Worm (Caenorhabditis elegans): Measurements from ENCODE around the gene rbm-17.

DNA sequence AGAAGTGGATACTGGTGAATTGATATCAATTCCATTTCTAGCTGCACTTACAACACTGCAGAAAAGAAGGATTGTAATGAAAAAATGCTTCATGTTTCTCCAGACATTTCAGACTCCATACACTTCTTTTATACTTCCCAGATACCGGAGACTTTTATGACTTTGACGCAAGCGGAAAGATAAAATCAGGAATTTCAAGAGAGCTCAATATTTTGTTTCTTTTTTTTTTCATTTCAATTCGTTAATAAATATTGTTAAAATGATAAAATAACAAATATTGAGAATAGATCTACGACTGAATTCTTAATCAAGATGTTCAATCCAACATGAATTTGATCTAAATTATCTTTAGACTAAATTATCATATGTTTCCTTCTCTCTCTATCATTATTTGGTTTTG, 12.6 kb upstream of the rbm-17 start, which contains the start of gene lys-5:
- TF ChIP-seq pag-3 (tag; optimal IDR thresholded peaks at IDR 0.05; ENCODE audit: borderline replicate concordance, insufficient read depth): no peak
- no peak for TF ChIP-seq mdl-1 (tag; optimal IDR thresholded peaks at IDR 0.05)
- TF ChIP-seq irx-1 (tag; optimal IDR thresholded peaks at IDR 0.05): no peak
- TF ChIP-seq pax-3 (tag; optimal IDR thresholded peaks at IDR 0.05): no peak
- no peak for TF ChIP-seq nhr-20 (tag; optimal IDR thresholded peaks at IDR 0.05)
- TF ChIP-seq fos-1 (tag; optimal IDR thresholded peaks at IDR 0.05): no peak
- TF ChIP-seq nhr-11 (tag; optimal IDR thresholded peaks at IDR 0.05): no peak
- TF ChIP-seq snpc-4 (tag; optimal IDR thresholded peaks at IDR 0.05): no peak
